Fruit fly (Drosophila melanogaster) whole organism, pupa: Measurements from ENCODE around the gene Gcn5.
A peak's percentile ranks its signal among the peaks of the same experiment; 100 is the strongest.

ENCODE experiments used
- CG10348 ChIP-seq: fragments of 200-800 bp; sonication (Bioruptor generic); IDR thresholded peaks from 2 replicates; pipeline ENCODE4 v1.3.6; 2022; ENCODE audit warnings: missing biosample characterization, missing genetic modification characterization
- CG12605 ChIP-seq: fragments of 200-800 bp; sonication (Bioruptor generic); IDR thresholded peaks from 2 replicates; pipeline ENCODE4 v1.3.6; 2022; ENCODE audit warnings: missing biosample characterization, missing genetic modification characterization
- CG13204 ChIP-seq: fragments of 200-800 bp; sonication (Bioruptor generic); optimal IDR thresholded peaks from 2 replicates; lab custom pipeline; 2018; ENCODE audit warnings: missing biosample characterization, mild to moderate bottlenecking, missing genetic modification characterization, moderate library complexity
- CG14655 ChIP-seq: fragments of 200-800 bp; sonication (Bioruptor generic); optimal IDR thresholded peaks from 3 replicates; lab custom pipeline; 2017; ENCODE audit warnings: mild to moderate bottlenecking, missing biosample characterization, missing genetic modification reagents, missing genetic modification characterization
- CG15710 ChIP-seq: fragments of 200-800 bp; sonication (Bioruptor generic); optimal IDR thresholded peaks from 2 replicates; lab custom pipeline; 2018; ENCODE audit warnings: missing biosample characterization, mild to moderate bottlenecking, missing genetic modification characterization, moderate library complexity
- CG17806 ChIP-seq: fragments of 200-800 bp; sonication (Bioruptor generic); optimal IDR thresholded peaks from 2 replicates; lab custom pipeline; 2018; ENCODE audit warnings: missing biosample characterization, mild to moderate bottlenecking, missing genetic modification characterization, moderate library complexity
- CG32121 ChIP-seq: fragments of 200-800 bp; sonication (Bioruptor generic); IDR thresholded peaks from 2 replicates; pipeline ENCODE4 v1.3.6; 2022; ENCODE audit warnings: missing biosample characterization, missing genetic modification characterization
- CG34367 ChIP-seq: fragments of 200-800 bp; sonication (Bioruptor generic); optimal IDR thresholded peaks from 2 replicates; lab custom pipeline; 2018; ENCODE audit warnings: missing biosample characterization, mild to moderate bottlenecking, missing genetic modification characterization
- CG4496 ChIP-seq: fragments of 200-800 bp; sonication (Bioruptor generic); IDR thresholded peaks from 3 replicates; pipeline ENCODE4 v1.3.6; 2022; ENCODE audit warnings: missing biosample characterization, missing genetic modification characterization
- CG8159 ChIP-seq: fragments of 200-800 bp; sonication (Bioruptor generic); optimal IDR thresholded peaks from 3 replicates; lab custom pipeline; 2018; ENCODE audit warnings: missing biosample characterization, mild to moderate bottlenecking, missing genetic modification characterization, moderate library complexity
- CG8301 ChIP-seq: fragments of 200-800 bp; sonication (Bioruptor generic); optimal IDR thresholded peaks from 2 replicates; lab custom pipeline; 2018; ENCODE audit warnings: missing biosample characterization, mild to moderate bottlenecking, missing genetic modification characterization
- CG9948 ChIP-seq: fragments of 200-800 bp; sonication (Bioruptor generic); optimal IDR thresholded peaks from 2 replicates; lab custom pipeline; 2018; ENCODE audit warnings: missing biosample characterization, mild to moderate bottlenecking, missing genetic modification characterization, moderate library complexity
- EcR ChIP-seq: fragments of 200-800 bp; sonication (Bioruptor generic); optimal IDR thresholded peaks from 3 replicates; lab custom pipeline; 2019; ENCODE audit warnings: missing biosample characterization, missing genetic modification characterization, mild to moderate bottlenecking, moderate library complexity, missing genetic modification reagents
- Ets98B ChIP-seq: fragments of 200-800 bp; sonication (Bioruptor generic); IDR thresholded peaks from 2 replicates; pipeline ENCODE4 v1.3.6; 2022; ENCODE audit warnings: missing biosample characterization, missing genetic modification characterization
- Pif1A ChIP-seq: fragments of 200-800 bp; sonication (Bioruptor generic); optimal IDR thresholded peaks from 3 replicates; lab custom pipeline; 2016; ENCODE audit warnings: missing biosample characterization, missing genetic modification characterization
- Pif1B ChIP-seq: fragments of 200-800 bp; sonication (Bioruptor generic); optimal IDR thresholded peaks from 3 replicates; lab custom pipeline; 2016; ENCODE audit warnings: missing biosample characterization, missing genetic modification characterization
- Snoo ChIP-seq: fragments of 200-800 bp; sonication (Bioruptor generic); optimal IDR thresholded peaks from 3 replicates; lab custom pipeline; 2017; ENCODE audit warnings: missing biosample characterization, mild to moderate bottlenecking, missing genetic modification characterization, inconsistent platforms
- fd96Ca ChIP-seq: fragments of 200-800 bp; sonication (Bioruptor generic); IDR thresholded peaks from 3 replicates; pipeline ENCODE4 v1.3.6; 2022; ENCODE audit warnings: missing biosample characterization, missing genetic modification characterization
- gl ChIP-seq: fragments of 200-800 bp; sonication (Bioruptor generic); optimal IDR thresholded peaks from 2 replicates; lab custom pipeline; 2018; ENCODE audit warnings: missing biosample characterization, mild to moderate bottlenecking, missing genetic modification characterization
- rn ChIP-seq: fragments of 200-800 bp; sonication (Bioruptor generic); IDR thresholded peaks from 2 replicates; pipeline ENCODE4 v1.3.6; 2022; ENCODE audit warnings: missing biosample characterization, missing genetic modification characterization

Gcn5 gene

DNA sequence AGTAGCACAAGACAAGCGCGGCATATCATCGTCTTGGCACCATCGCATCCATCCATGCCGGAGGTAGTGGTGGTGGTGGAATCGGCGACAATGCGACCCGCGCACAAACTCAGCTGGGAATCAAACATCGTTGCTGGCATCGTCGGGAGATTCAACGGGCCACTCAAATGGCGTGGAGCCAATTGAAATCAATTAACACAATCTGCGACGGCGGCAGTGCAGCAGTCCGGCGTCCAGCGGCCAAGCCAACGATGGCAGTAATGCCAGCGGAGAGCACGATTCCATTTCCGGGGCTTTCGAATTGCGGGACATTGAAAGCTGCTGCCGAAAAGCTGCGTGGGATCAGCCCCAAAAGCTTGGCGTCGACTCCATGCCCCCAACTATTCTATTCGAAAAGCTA lies 16.2 kb downstream of the Gcn5 start, which contains the start of gene CG10654:
Gene CG10654 (minus strand): TSS at position 270 of the 400 bp plus-strand sequence.
- TF ChIP-seq EcR (GFP tag; lab: Kevin White, UChicago), result no peak
- no peak for TF ChIP-seq CG32121 (GFP tag; lab: Robert Waterston, UW)
- TF ChIP-seq Pif1B (GFP tag; lab: Kevin White, UChicago), result no peak
- no peak for TF ChIP-seq CG8159 (tag; lab: Kevin White, UChicago)
- no peak for TF ChIP-seq CG14655 (GFP tag; lab: Kevin White, UChicago)
- TF ChIP-seq fd96Ca (GFP tag; lab: Robert Waterston, UW), result no peak
- no peak for TF ChIP-seq CG15710 (tag; lab: Kevin White, UChicago)
- TF ChIP-seq rn (GFP tag; lab: Robert Waterston, UW), result no peak
- TF ChIP-seq CG4496 (GFP tag; lab: Robert Waterston, UW), result no peak
- no peak for TF ChIP-seq CG34367
- no peak for TF ChIP-seq CG9948 (tag; lab: Kevin White, UChicago)
- no peak for TF ChIP-seq Ets98B
- no peak for TF ChIP-seq Snoo (tag; lab: Kevin White, UChicago)
- TF ChIP-seq CG10348 (GFP tag; lab: Robert Waterston, UW), result no peak
- TF ChIP-seq CG8301, result no peak

dm6 chr3L:12506963-12507552 lies 16.8 kb downstream of the Gcn5 start:
- TF ChIP-seq fd96Ca (GFP tag; lab: Robert Waterston, UW), result 0 out of 3 replicates have a peak, but pooled peaks have one; percentile 14
- no peak for TF ChIP-seq gl

DNA sequence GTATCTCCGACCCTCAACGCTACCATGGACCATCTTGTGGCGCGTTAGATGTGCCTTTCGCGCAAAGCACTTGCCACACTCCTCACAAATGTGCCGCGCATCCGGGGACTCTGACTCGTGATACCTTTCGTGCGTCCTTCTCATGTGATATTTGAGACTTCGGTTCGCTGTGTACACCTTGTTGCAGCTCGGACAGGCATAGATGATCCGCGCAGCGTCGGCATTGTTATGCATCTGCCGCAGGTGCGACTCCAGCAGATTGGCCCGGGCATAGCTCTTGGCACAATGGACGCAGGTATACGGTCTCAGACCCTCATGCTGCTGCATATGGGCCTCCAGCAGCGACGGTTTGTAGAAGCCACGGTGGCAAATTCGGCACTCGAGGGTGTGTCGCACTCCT lies 17.8 kb downstream of the Gcn5 start:
- TF ChIP-seq gl, result no peak
- no peak for TF ChIP-seq Snoo (tag; lab: Kevin White, UChicago)
- no peak for TF ChIP-seq CG15710 (tag; lab: Kevin White, UChicago)
- no peak for TF ChIP-seq CG8301
- no peak for TF ChIP-seq CG9948 (tag; lab: Kevin White, UChicago)
- TF ChIP-seq Pif1B (GFP tag; lab: Kevin White, UChicago), result no peak
- TF ChIP-seq CG17806 (tag; lab: Kevin White, UChicago), result no peak
- no peak for TF ChIP-seq Pif1A
- TF ChIP-seq rn (GFP tag; lab: Robert Waterston, UW), result no peak
- no peak for TF ChIP-seq Ets98B
- no peak for TF ChIP-seq CG8159 (tag; lab: Kevin White, UChicago)
- TF ChIP-seq EcR (GFP tag; lab: Kevin White, UChicago), result no peak
- TF ChIP-seq CG14655 (GFP tag; lab: Kevin White, UChicago), result no peak
- no peak for TF ChIP-seq CG12605
- TF ChIP-seq CG32121 (GFP tag; lab: Robert Waterston, UW), result no peak
- TF ChIP-seq CG13204 (GFP tag; lab: Kevin White, UChicago), result no peak

DNA sequence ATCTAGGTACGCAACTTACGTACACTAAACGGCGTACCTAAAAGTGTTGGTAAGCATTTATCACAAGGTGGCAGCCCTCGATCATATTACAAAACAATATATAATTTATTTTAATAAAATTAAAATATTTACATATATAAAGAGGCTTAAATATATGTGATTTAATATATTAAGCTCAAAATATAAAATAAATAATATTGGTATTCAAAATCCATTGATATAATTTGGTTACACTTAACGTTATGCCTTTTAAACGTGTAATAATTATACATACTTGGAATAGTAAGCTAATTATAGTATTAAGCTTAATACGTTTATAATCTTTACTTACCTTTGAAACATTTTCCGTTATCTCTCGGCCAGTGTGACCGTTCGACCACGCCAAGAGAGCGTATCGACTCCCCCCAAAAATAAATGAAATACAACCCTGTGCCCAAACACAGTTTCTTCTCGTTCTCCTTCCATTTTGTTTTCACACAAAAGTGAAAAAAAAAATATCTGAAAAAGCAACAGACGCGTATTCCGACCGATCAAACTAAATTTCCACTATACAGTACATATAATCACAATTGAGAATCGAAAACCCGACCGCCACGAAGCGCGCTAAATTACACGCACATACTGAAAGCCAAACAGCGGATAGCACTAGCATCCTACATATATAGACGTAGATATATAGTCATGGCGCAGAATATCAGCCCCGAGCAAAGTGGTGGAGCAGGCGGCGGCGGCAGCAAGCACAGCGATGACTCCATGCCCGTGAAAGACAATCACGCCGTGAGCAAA lies 19.8 kb downstream of the Gcn5 start, which contains the start of the genes CG10646 and vih:
Gene CG10646 (minus strand): TSS at position 30 of the 786 bp plus-strand sequence.
Gene vih (plus strand): TSS at position 428 of the 786 bp plus-strand sequence.
- no peak for TF ChIP-seq EcR (GFP tag; lab: Kevin White, UChicago)
- peak; percentile 27 for TF ChIP-seq CG15710 (tag; lab: Kevin White, UChicago)
- TF ChIP-seq CG4496 (GFP tag; lab: Robert Waterston, UW), result peak; percentile 31; the same call in 1 of the 3 replicates
- TF ChIP-seq Snoo (tag; lab: Kevin White, UChicago), result peak; percentile 37
- peak; percentile 23 for TF ChIP-seq CG8159 (tag; lab: Kevin White, UChicago)
- TF ChIP-seq, all 21 proteins: peak for 4

DNA sequence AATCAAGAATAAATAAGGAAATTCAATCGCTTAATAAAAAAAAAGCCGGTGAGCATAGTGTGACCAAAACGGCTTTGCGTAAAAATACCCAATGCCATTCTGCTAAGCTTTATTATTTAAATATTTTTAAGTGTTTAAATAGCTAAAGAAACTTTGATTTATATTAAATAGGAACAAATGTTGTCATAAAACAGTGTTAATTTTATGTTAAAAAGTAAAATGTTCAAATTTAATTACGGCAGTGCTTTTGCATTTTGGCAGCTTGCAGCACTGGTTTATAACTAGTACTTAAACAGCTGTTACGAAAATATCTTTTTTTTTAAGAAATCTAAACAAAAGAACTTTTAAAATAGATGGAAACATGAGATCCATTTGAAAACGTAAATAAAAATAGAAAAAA lies 22.6 kb downstream of the Gcn5 start, which contains the start of the genes CG10638 and CG10681:
Gene CG10638 (minus strand): TSS at position 63 of the 400 bp plus-strand sequence.
Gene CG10681 (plus strand): TSS at position 265 of the 400 bp plus-strand sequence.
- TF ChIP-seq EcR (GFP tag; lab: Kevin White, UChicago), result no peak
- TF ChIP-seq CG9948 (tag; lab: Kevin White, UChicago), result peak; percentile 3
- TF ChIP-seq CG17806 (tag; lab: Kevin White, UChicago), result peak; percentile 11
- TF ChIP-seq rn (GFP tag; lab: Robert Waterston, UW), result no peak
- peak; percentile 16 for TF ChIP-seq CG8159 (tag; lab: Kevin White, UChicago)
- TF ChIP-seq CG15710 (tag; lab: Kevin White, UChicago), result peak; percentile 40
- no peak for TF ChIP-seq CG13204 (GFP tag; lab: Kevin White, UChicago)
- TF ChIP-seq fd96Ca (GFP tag; lab: Robert Waterston, UW), result no peak
- TF ChIP-seq CG10348 (GFP tag; lab: Robert Waterston, UW), result no peak
- no peak for TF ChIP-seq gl
- no peak for TF ChIP-seq Pif1A
- peak; percentile 27 for TF ChIP-seq Snoo (tag; lab: Kevin White, UChicago)
- no peak for TF ChIP-seq CG34367
- TF ChIP-seq CG14655 (GFP tag; lab: Kevin White, UChicago), result no peak
- no peak for TF ChIP-seq CG8301
